Fruit fly (Drosophila melanogaster) Kc167 (cell line): Measurements from ENCODE around the gene AsnRS.

Source experiments
- Myc ChIP-seq: fragments of >200 bp; optimal IDR thresholded peaks from 2 replicates; lab custom pipeline; 2017; ENCODE audit warnings: missing external identifiers
- Sin3A ChIP-seq: fragments of >200 bp; optimal IDR thresholded peaks from 2 replicates; lab custom pipeline; 2018; ENCODE audit warnings: missing external identifiers
- h ChIP-seq: fragments of >200 bp; optimal IDR thresholded peaks from 3 replicates; lab custom pipeline; 2018; ENCODE audit warnings: missing external identifiers
- insv ChIP-seq: fragments of >200 bp; optimal IDR thresholded peaks from 3 replicates; lab custom pipeline; 2018; ENCODE audit warnings: missing external identifiers
- psq ChIP-seq: fragments of >200 bp; optimal IDR thresholded peaks from 2 replicates; lab custom pipeline; 2017; ENCODE audit warnings: missing external identifiers
- ttk ChIP-seq: sonication (Bioruptor generic); optimal IDR thresholded peaks from 2 replicates; lab custom pipeline; 2017; ENCODE audit warnings: missing external identifiers

Gene AsnRS

dm6 chr2L:19133465-19134365 is 2.0 kb upstream of the AsnRS start, which contains the start of gene brat:
Gene brat, plus strand, starts transcription at chr2L:19133816.
- TF ChIP-seq Sin3A (no peak), insv (lab: Kevin White, UChicago) (no peak), h (lab: Kevin White, UChicago) (peak; percentile 10), ttk (no peak), psq (lab: Kevin White, UChicago) (no peak)

dm6 chr2L:19126888-19127287 is 4.9 kb downstream of the AsnRS start:
- TF ChIP-seq psq (lab: Kevin White, UChicago) (no peak), Sin3A (peak; percentile 40)

dm6 chr2L:19123472-19124070 is 8.2 kb downstream of the AsnRS start, which contains the start of gene Phb1:
Gene Phb1, minus strand, starts transcription at chr2L:19123869.
- no peak for TF ChIP-seq h (lab: Kevin White, UChicago)
- TF ChIP-seq ttk: no peak
- TF ChIP-seq Myc: no peak
- TF ChIP-seq psq (lab: Kevin White, UChicago): no peak
- TF ChIP-seq Sin3A: no peak
- no peak for TF ChIP-seq insv (lab: Kevin White, UChicago)

- no peak for TF ChIP-seq Myc
- TF ChIP-seq h (lab: Kevin White, UChicago): no peak
Observed at dm6 chr2L:19120984-19121383, 10.8 kb downstream of the AsnRS start.

DNA sequence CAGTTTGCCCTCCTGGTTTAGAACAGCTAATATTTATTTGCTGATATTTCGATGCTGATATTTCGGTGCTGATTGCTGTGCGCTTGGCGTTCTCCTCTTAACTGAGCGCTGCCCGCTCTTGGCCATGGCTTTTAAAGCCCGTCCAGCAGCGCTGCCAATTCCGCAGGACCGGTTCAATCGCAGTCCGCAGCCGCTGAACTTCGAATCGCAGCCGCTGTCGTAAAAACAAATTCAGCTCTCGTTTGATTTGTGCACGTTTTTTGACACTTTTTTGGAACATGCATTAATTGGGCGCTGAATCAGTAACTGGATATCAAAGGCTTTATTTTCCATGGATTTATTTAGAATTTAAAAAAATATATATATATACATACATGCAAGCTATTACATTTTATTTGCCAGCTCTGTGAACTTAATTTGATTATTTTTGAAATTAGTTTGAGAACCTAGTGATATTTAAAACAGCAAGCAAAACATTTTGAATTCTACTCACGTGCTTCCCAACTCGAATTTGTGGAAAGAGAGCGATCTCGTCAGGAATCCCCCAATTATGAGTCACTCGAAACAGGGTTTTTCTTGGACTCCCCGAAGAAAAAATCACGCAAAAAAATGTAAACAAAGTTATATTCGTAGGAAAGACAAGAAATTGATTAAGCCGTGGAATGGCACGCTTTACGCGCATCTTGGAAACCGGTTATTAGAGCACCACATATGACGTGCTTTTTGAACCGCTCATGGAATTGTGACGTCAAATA is 11.4 kb downstream of the AsnRS start, which contains the start of gene Ddc:
TSS of gene Ddc (minus strand) at position 111 of the 755 bp plus-strand sequence.
- no peak for TF ChIP-seq Sin3A
- TF ChIP-seq ttk: no peak
- no peak for TF ChIP-seq insv (lab: Kevin White, UChicago)
- no peak for TF ChIP-seq h (lab: Kevin White, UChicago)
- TF ChIP-seq Myc: no peak
- TF ChIP-seq psq (lab: Kevin White, UChicago): no peak

- no peak for TF ChIP-seq psq (lab: Kevin White, UChicago)
- TF ChIP-seq Sin3A: no peak
- TF ChIP-seq Myc: no peak
- TF ChIP-seq insv (lab: Kevin White, UChicago): no peak
- TF ChIP-seq ttk: no peak
- TF ChIP-seq h (lab: Kevin White, UChicago): no peak
Observed at dm6 chr2L:19114183-19114776, 17.5 kb downstream of the AsnRS start, which contains the start of gene CG10561. Gene CG10561, plus strand, starts transcription at chr2L:19114401.

dm6 chr2L:19112200-19112599 is 19.6 kb downstream of the AsnRS start:
- TF ChIP-seq psq (lab: Kevin White, UChicago) (no peak), Sin3A (no peak), ttk (no peak), insv (lab: Kevin White, UChicago) (no peak), Myc (no peak), h (lab: Kevin White, UChicago) (no peak)

dm6 chr2L:19111729-19112128 is 20.0 kb downstream of the AsnRS start:
- no peak for TF ChIP-seq Myc
- no peak for TF ChIP-seq h (lab: Kevin White, UChicago)
- TF ChIP-seq insv (lab: Kevin White, UChicago): no peak
- no peak for TF ChIP-seq psq (lab: Kevin White, UChicago)
- no peak for TF ChIP-seq Sin3A
- no peak for TF ChIP-seq ttk

- TF ChIP-seq ttk (no peak), psq (lab: Kevin White, UChicago) (no peak), h (lab: Kevin White, UChicago) (no peak), Sin3A (no peak), Myc (no peak), insv (lab: Kevin White, UChicago) (no peak)
Observed at dm6 chr2L:19111137-19111536, 20.6 kb downstream of the AsnRS start.

- TF ChIP-seq insv (lab: Kevin White, UChicago) (no peak), Myc (no peak), Sin3A (no peak), ttk (no peak), psq (lab: Kevin White, UChicago) (no peak), h (lab: Kevin White, UChicago) (no peak)
Observed at dm6 chr2L:19109625-19110204, 22.0 kb downstream of the AsnRS start, which contains the start of gene amd. Gene amd, plus strand, starts transcription at chr2L:19110154.

- TF ChIP-seq Myc (no peak), h (lab: Kevin White, UChicago) (no peak), insv (lab: Kevin White, UChicago) (no peak), Sin3A (no peak), psq (lab: Kevin White, UChicago) (no peak), ttk (no peak)
Observed at dm6 chr2L:19108377-19108876, 23.3 kb downstream of the AsnRS start, which contains the start of gene Lim3. Gene Lim3, minus strand, starts transcription at chr2L:19108427.
